Fruit fly (Drosophila melanogaster) whole organism, prepupa: ENCODE data around the gene Apl.

Experiments
- Blimp-1 ChIP-seq: fragments of 200-800 bp; sonication (Bioruptor generic); optimal IDR thresholded peaks from 3 replicates; lab custom pipeline; 2017; ENCODE audit warnings: missing biosample characterization, missing genetic modification characterization, mild to moderate bottlenecking, moderate library complexity, missing genetic modification reagents
- CG10631 ChIP-seq: fragments of 200-800 bp; sonication (Bioruptor generic); optimal IDR thresholded peaks from 2 replicates; lab custom pipeline; 2016; ENCODE audit warnings: missing biosample characterization, missing genetic modification characterization
- CG10669 ChIP-seq: fragments of 200-800 bp; sonication (Bioruptor generic); optimal IDR thresholded peaks from 3 replicates; lab custom pipeline; 2018; ENCODE audit warnings: missing biosample characterization, mild to moderate bottlenecking, missing genetic modification characterization, moderate library complexity
- CG11294 ChIP-seq: fragments of 200-800 bp; sonication (Bioruptor generic); IDR thresholded peaks from 2 replicates; pipeline ENCODE4 v1.3.6; 2022; ENCODE audit warnings: missing biosample characterization, missing genetic modification characterization
- CG11762 ChIP-seq: fragments of 200-800 bp; sonication (Bioruptor generic); optimal IDR thresholded peaks from 3 replicates; lab custom pipeline; 2016; ENCODE audit warnings: missing biosample characterization, missing genetic modification characterization; ENCODE audit not compliant: insufficient read depth
- CG11902 ChIP-seq: fragments of 200-800 bp; sonication (Bioruptor generic); optimal IDR thresholded peaks from 3 replicates; lab custom pipeline; 2016; ENCODE audit warnings: missing biosample characterization, missing genetic modification characterization
- CG15336 ChIP-seq: fragments of 200-800 bp; sonication (Bioruptor generic); IDR thresholded peaks from 2 replicates; pipeline ENCODE4 v1.3.6; 2022; ENCODE audit warnings: missing biosample characterization, missing genetic modification characterization
- CG16779 ChIP-seq: fragments of 200-800 bp; sonication (Bioruptor generic); optimal IDR thresholded peaks from 3 replicates; lab custom pipeline; 2017; ENCODE audit warnings: missing biosample characterization, mild to moderate bottlenecking, missing genetic modification characterization
- CG3032 ChIP-seq: fragments of 200-800 bp; optimal IDR thresholded peaks from 2 replicates; lab custom pipeline; 2019; ENCODE audit warnings: missing biosample characterization, mild to moderate bottlenecking, missing genetic modification characterization, moderate library complexity
- CG32006 ChIP-seq: fragments of 200-800 bp; sonication (Bioruptor generic); optimal IDR thresholded peaks from 3 replicates; lab custom pipeline; 2017; ENCODE audit warnings: missing biosample characterization, mild to moderate bottlenecking, missing genetic modification characterization
- CG34406 ChIP-seq: fragments of 200-800 bp; sonication (Bioruptor generic); optimal IDR thresholded peaks from 3 replicates; lab custom pipeline; 2016; ENCODE audit warnings: missing biosample characterization, missing genetic modification characterization
- CG3919 ChIP-seq: fragments of 200-800 bp; sonication (Bioruptor generic); optimal IDR thresholded peaks from 3 replicates; lab custom pipeline; 2016; ENCODE audit warnings: missing biosample characterization, missing genetic modification characterization
- CG4318 ChIP-seq: fragments of 200-800 bp; sonication (Bioruptor generic); optimal IDR thresholded peaks from 3 replicates; lab custom pipeline; 2017; ENCODE audit warnings: missing biosample characterization, mild to moderate bottlenecking, missing genetic modification characterization
- CG6163 ChIP-seq: fragments of 200-800 bp; sonication (Bioruptor generic); IDR thresholded peaks from 3 replicates; pipeline ENCODE4 v1.3.6; 2022; ENCODE audit warnings: missing biosample characterization, missing genetic modification characterization
- CG6276 ChIP-seq: fragments of 200-800 bp; sonication (Bioruptor generic); optimal IDR thresholded peaks from 2 replicates; lab custom pipeline; 2017; ENCODE audit warnings: missing biosample characterization, mild to moderate bottlenecking, missing genetic modification characterization
- CG6792 ChIP-seq: fragments of 200-800 bp; sonication (Bioruptor generic); optimal IDR thresholded peaks from 3 replicates; lab custom pipeline; 2016; ENCODE audit warnings: missing biosample characterization, missing genetic modification characterization
- CG6808 ChIP-seq: fragments of 200-800 bp; sonication (Bioruptor generic); optimal IDR thresholded peaks from 3 replicates; lab custom pipeline; 2017; ENCODE audit warnings: missing biosample characterization, missing genetic modification characterization, mild to moderate bottlenecking, moderate library complexity, missing genetic modification reagents
- CG6854 ChIP-seq: fragments of 200-800 bp; sonication (Bioruptor generic); optimal IDR thresholded peaks from 2 replicates; lab custom pipeline; 2017; ENCODE audit warnings: missing biosample characterization, mild to moderate bottlenecking, missing genetic modification characterization
- CG7368 ChIP-seq: fragments of 200-800 bp; sonication (Bioruptor generic); optimal IDR thresholded peaks from 3 replicates; lab custom pipeline; 2016; ENCODE audit warnings: missing biosample characterization, missing genetic modification characterization
- CG8632 ChIP-seq: fragments of 200-800 bp; sonication (Bioruptor generic); optimal IDR thresholded peaks from 3 replicates; lab custom pipeline; 2016; ENCODE audit warnings: missing biosample characterization, missing genetic modification characterization
- CG9139 ChIP-seq: fragments of 200-800 bp; sonication (Bioruptor generic); optimal IDR thresholded peaks from 3 replicates; lab custom pipeline; 2017; ENCODE audit warnings: missing biosample characterization, mild to moderate bottlenecking, missing genetic modification characterization
- Eip75B ChIP-seq: fragments of 200-800 bp; sonication (Bioruptor generic); optimal IDR thresholded peaks from 3 replicates; lab custom pipeline; 2016; ENCODE audit warnings: missing biosample characterization, missing genetic modification characterization
- Eip93F ChIP-seq: fragments of 200-800 bp; sonication (Bioruptor generic); optimal IDR thresholded peaks from 2 replicates; lab custom pipeline; 2016; ENCODE audit warnings: missing biosample characterization, mild to moderate bottlenecking, missing genetic modification characterization
- Gug ChIP-seq: fragments of 200-800 bp; sonication (Bioruptor generic); IDR thresholded peaks from 2 replicates; pipeline ENCODE4 v1.3.6; 2022; ENCODE audit warnings: missing biosample characterization, missing genetic modification characterization
- Hr38 ChIP-seq: sonication (Bioruptor generic); optimal IDR thresholded peaks from 2 replicates; lab custom pipeline; 2016; ENCODE audit warnings: missing biosample characterization, missing genetic modification characterization
- Hr39 ChIP-seq: fragments of 200-800 bp; sonication (Bioruptor generic); optimal IDR thresholded peaks from 2 replicates; lab custom pipeline; 2016; ENCODE audit warnings: missing biosample characterization, missing genetic modification characterization
- Hr4 ChIP-seq: fragments of 200-800 bp; sonication (Bioruptor generic); optimal IDR thresholded peaks from 3 replicates; lab custom pipeline; 2016; ENCODE audit warnings: missing biosample characterization, missing genetic modification characterization
- Lpt ChIP-seq: fragments of 200-800 bp; sonication (Bioruptor generic); optimal IDR thresholded peaks from 3 replicates; lab custom pipeline; 2016; ENCODE audit warnings: missing biosample characterization, missing genetic modification characterization
- OdsH ChIP-seq: fragments of 200-800 bp; sonication (Bioruptor generic); optimal IDR thresholded peaks from 3 replicates; lab custom pipeline; 2016; ENCODE audit warnings: missing biosample characterization, missing genetic modification characterization
- Smox ChIP-seq: fragments of 200-800 bp; sonication (Bioruptor generic); optimal IDR thresholded peaks from 3 replicates; lab custom pipeline; 2016; ENCODE audit warnings: missing biosample characterization, missing genetic modification characterization
- Sox14 ChIP-seq: fragments of 200-800 bp; sonication (Bioruptor generic); optimal IDR thresholded peaks from 3 replicates; lab custom pipeline; 2016; ENCODE audit warnings: missing biosample characterization, missing genetic modification characterization
- Sox15 ChIP-seq: fragments of 200-800 bp; sonication (Bioruptor generic); optimal IDR thresholded peaks from 3 replicates; lab custom pipeline; 2016; ENCODE audit warnings: missing biosample characterization, missing genetic modification characterization
- acj6 ChIP-seq: fragments of 200-800 bp; sonication (Bioruptor generic); optimal IDR thresholded peaks from 3 replicates; lab custom pipeline; 2016; ENCODE audit warnings: missing biosample characterization, missing genetic modification characterization
- dsx ChIP-seq: fragments of 200-800 bp; optimal IDR thresholded peaks from 3 replicates; lab custom pipeline; 2019; ENCODE audit warnings: missing biosample characterization, mild to moderate bottlenecking, missing genetic modification characterization, moderate library complexity; ENCODE audit not compliant: poor library complexity, severe bottlenecking
- eg ChIP-seq: fragments of 200-800 bp; sonication (Bioruptor generic); IDR thresholded peaks from 3 replicates; pipeline ENCODE4 v1.3.6; 2022; ENCODE audit warnings: missing biosample characterization, missing genetic modification characterization
- esn ChIP-seq: fragments of 200-800 bp; sonication (Bioruptor generic); optimal IDR thresholded peaks from 2 replicates; lab custom pipeline; 2016; ENCODE audit warnings: missing biosample characterization, mild to moderate bottlenecking, missing genetic modification characterization, moderate library complexity
- fd59A ChIP-seq: fragments of 200-800 bp; sonication (Bioruptor generic); optimal IDR thresholded peaks from 2 replicates; lab custom pipeline; 2017; ENCODE audit warnings: missing biosample characterization, mild to moderate bottlenecking, missing genetic modification characterization, missing genetic modification reagents
- fd85E ChIP-seq: fragments of 200-800 bp; sonication (Bioruptor generic); optimal IDR thresholded peaks from 3 replicates; lab custom pipeline; 2016; ENCODE audit warnings: missing biosample characterization, missing genetic modification characterization
- lz ChIP-seq: fragments of 200-800 bp; sonication (Bioruptor generic); optimal IDR thresholded peaks from 3 replicates; lab custom pipeline; 2016; ENCODE audit warnings: missing biosample characterization, missing genetic modification characterization
- net ChIP-seq: fragments of 200-800 bp; sonication (Bioruptor generic); optimal IDR thresholded peaks from 3 replicates; lab custom pipeline; 2016; ENCODE audit warnings: missing biosample characterization, missing genetic modification characterization
- salr ChIP-seq, 2 experiments: fragments of 200-800 bp; sonication (Bioruptor generic); optimal IDR thresholded peaks; 3 replicates each; lab custom pipeline; 2016 to 2018; ENCODE audit warnings: missing biosample characterization in 2 of 2, missing genetic modification characterization in 2 of 2, mild to moderate bottlenecking in 1 of 2
- spab ChIP-seq: fragments of 200-800 bp; sonication (Bioruptor generic); optimal IDR thresholded peaks from 2 replicates; lab custom pipeline; 2017; ENCODE audit warnings: missing biosample characterization, mild to moderate bottlenecking, missing genetic modification characterization, missing genetic modification reagents
- ss ChIP-seq, 2 experiments: fragments of 200-800 bp; sonication (Bioruptor generic); optimal IDR thresholded peaks; 2 replicates in 1 of 2; 3 replicates in 1 of 2; lab custom pipeline; 2017 to 2018; ENCODE audit warnings: mild to moderate bottlenecking in 2 of 2, missing biosample characterization in 2 of 2, missing genetic modification characterization in 2 of 2, moderate library complexity in 1 of 2
- svp ChIP-seq: fragments of 200-800 bp; sonication (Bioruptor generic); peaks from one replicate; lab custom pipeline; 2016; ENCODE audit warnings: missing biosample characterization, missing genetic modification characterization
- topi ChIP-seq: fragments of 200-800 bp; sonication (Bioruptor generic); optimal IDR thresholded peaks from 3 replicates; lab custom pipeline; 2016; ENCODE audit warnings: missing biosample characterization, missing genetic modification characterization
- vri ChIP-seq: fragments of 200-800 bp; sonication (Bioruptor generic); optimal IDR thresholded peaks from 3 replicates; lab custom pipeline; 2016; ENCODE audit warnings: missing biosample characterization, mild to moderate bottlenecking, missing genetic modification characterization

The Apl gene

DNA sequence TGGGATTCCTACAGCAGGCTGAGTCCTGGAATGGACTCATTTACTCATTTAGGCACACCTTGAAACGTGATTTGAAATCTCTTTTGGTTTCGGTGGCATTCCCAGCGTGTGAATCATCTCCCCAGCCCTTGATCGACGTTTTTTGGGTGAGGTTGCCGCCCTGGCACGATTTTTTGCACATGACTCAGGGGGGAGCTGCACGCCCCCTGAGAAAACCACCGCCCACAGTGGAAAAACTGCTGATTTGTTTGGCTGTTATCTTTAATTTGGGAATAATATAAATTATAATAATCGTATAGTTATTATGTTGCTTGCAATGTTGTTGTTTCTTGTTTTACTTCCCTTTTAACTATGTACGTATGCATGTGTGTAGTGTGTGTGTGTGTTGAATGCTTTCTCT lies 18.0 kb downstream of the Apl start (continued):
- no peak for TF ChIP-seq salr (GFP tag; optimal IDR thresholded peaks at IDR 0.05; lab: Kevin White, UChicago)
- no peak for TF ChIP-seq dsx
- TF ChIP-seq Eip75B (GFP tag; lab: Kevin White, UChicago), result no peak
- TF ChIP-seq CG10669, result no peak
- no peak for TF ChIP-seq eg (GFP tag; lab: Robert Waterston, UW)
- no peak for TF ChIP-seq fd59A (GFP tag; lab: Kevin White, UChicago)
- TF ChIP-seq CG34406, result no peak
- no peak for TF ChIP-seq CG3919 (GFP tag; lab: Kevin White, UChicago)
- TF ChIP-seq CG15336 (GFP tag; lab: Robert Waterston, UW), result peak; percentile 14; the same call in 1 of the 2 replicates
- TF ChIP-seq net (GFP tag; lab: Kevin White, UChicago), result no peak
- no peak for TF ChIP-seq topi (GFP tag; lab: Kevin White, UChicago)
- no peak for TF ChIP-seq CG6808 (GFP tag; lab: Kevin White, UChicago)
- peak; percentile 79 for TF ChIP-seq svp (GFP tag; lab: Kevin White, UChicago)
- no peak for TF ChIP-seq fd85E (GFP tag; lab: Kevin White, UChicago)
- TF ChIP-seq vri (GFP tag; lab: Kevin White, UChicago), result no peak
- TF ChIP-seq Eip93F (GFP tag; lab: Kevin White, UChicago), result peak; percentile 3
- no peak for TF ChIP-seq ss (GFP tag; optimal IDR thresholded peaks at IDR 0.05; lab: Kevin White, UChicago)
- no peak for TF ChIP-seq CG11762 (GFP tag; lab: Kevin White, UChicago)
- no peak for TF ChIP-seq Hr39 (GFP tag; lab: Kevin White, UChicago)

DNA sequence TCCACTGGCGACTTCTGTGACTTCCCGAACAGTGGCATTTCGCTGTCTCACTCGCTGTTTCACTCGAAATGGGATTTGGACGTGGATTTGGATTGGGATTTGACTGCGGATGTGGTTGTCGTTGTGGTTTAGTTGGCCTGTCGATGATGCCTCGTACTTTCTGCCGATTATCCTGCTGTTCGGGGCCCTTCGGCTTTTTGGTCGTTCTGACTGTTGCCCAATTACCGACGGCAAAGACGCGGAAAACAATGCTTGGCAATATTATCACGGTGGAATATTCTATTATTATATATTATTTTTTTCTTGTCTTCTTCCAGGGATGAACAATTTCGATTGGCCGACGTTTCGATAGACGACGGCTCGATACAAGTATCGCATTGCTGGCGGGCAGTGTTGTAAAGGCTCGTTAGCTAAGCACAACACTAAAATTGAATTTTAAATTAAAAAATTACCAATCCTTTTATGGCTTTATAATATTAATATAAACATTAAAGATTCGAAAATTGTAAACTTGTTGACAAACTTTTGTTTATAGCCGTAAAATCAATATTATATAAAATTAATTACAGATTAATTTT lies 20.2 kb downstream of the Apl start, which contains the start of gene Mo25:
Gene Mo25 (minus strand): TSS at position 341 of the 578 bp plus-strand sequence.
- no peak for TF ChIP-seq fd59A (GFP tag; lab: Kevin White, UChicago)
- no peak for TF ChIP-seq CG11902 (GFP tag; lab: Kevin White, UChicago)
- no peak for TF ChIP-seq net (GFP tag; lab: Kevin White, UChicago)
- TF ChIP-seq eg (GFP tag; lab: Robert Waterston, UW), result no peak
- no peak for TF ChIP-seq salr (GFP tag; optimal IDR thresholded peaks at IDR 0.05; lab: Kevin White, UChicago)
- TF ChIP-seq CG7368 (GFP tag; lab: Kevin White, UChicago), result no peak
- no peak for TF ChIP-seq CG16779
- no peak for TF ChIP-seq CG10669
- TF ChIP-seq Sox14 (GFP tag; lab: Kevin White, UChicago), result peak; percentile 36
- peak; percentile 39 for TF ChIP-seq lz (GFP tag; lab: Kevin White, UChicago)
- no peak for TF ChIP-seq Hr4 (GFP tag; lab: Kevin White, UChicago)
- peak; percentile 52 for TF ChIP-seq CG3919 (GFP tag; lab: Kevin White, UChicago)
- TF ChIP-seq CG6854, result peak; percentile 0
- peak; percentile 34 for TF ChIP-seq CG10631
- no peak for TF ChIP-seq CG9139 (GFP tag; lab: Kevin White, UChicago)
- no peak for TF ChIP-seq Eip75B (GFP tag; lab: Kevin White, UChicago)
- TF ChIP-seq CG8632 (GFP tag; lab: Kevin White, UChicago), result no peak
- TF ChIP-seq Blimp-1 (GFP tag; lab: Kevin White, UChicago), result no peak
- TF ChIP-seq CG34406, result peak; percentile 3
- no peak for TF ChIP-seq ss (GFP tag; optimal IDR thresholded peaks at IDR 0.05; lab: Kevin White, UChicago)
- TF ChIP-seq Lpt (GFP tag; lab: Kevin White, UChicago), result no peak
- TF ChIP-seq esn, result peak; percentile 57
- no peak for TF ChIP-seq CG32006 (GFP tag; lab: Kevin White, UChicago)
- no peak for TF ChIP-seq Gug (GFP tag; lab: Robert Waterston, UW)
- peak; percentile 49 for TF ChIP-seq Smox (GFP tag; lab: Kevin White, UChicago)
- no peak for TF ChIP-seq CG6792 (GFP tag; lab: Kevin White, UChicago)
- TF ChIP-seq CG4318 (GFP tag; lab: Kevin White, UChicago), result no peak
- peak; percentile 15 for TF ChIP-seq CG3032 (tag; lab: Kevin White, UChicago)
- peak; percentile 19 for TF ChIP-seq Hr39 (GFP tag; lab: Kevin White, UChicago)
- peak; percentile 57 for TF ChIP-seq vri (GFP tag; lab: Kevin White, UChicago)
- no peak for TF ChIP-seq CG6808 (GFP tag; lab: Kevin White, UChicago)
- no peak for TF ChIP-seq CG15336 (GFP tag; lab: Robert Waterston, UW)
- no peak for TF ChIP-seq Hr38
- TF ChIP-seq CG11294 (GFP tag; lab: Robert Waterston, UW), result no peak
- TF ChIP-seq Sox15 (GFP tag; lab: Kevin White, UChicago), result no peak
- no peak for TF ChIP-seq CG6163 (GFP tag; lab: Robert Waterston, UW)
- peak; percentile 35 for TF ChIP-seq acj6
- TF ChIP-seq spab (GFP tag; lab: Kevin White, UChicago), result no peak
- TF ChIP-seq OdsH, result peak; percentile 42
- no peak for TF ChIP-seq svp (GFP tag; lab: Kevin White, UChicago)
- TF ChIP-seq CG11762 (GFP tag; lab: Kevin White, UChicago), result no peak
- TF ChIP-seq CG6276 (GFP tag; lab: Kevin White, UChicago), result no peak
- peak; percentile 59 for TF ChIP-seq Eip93F (GFP tag; lab: Kevin White, UChicago)
- peak; percentile 46 for TF ChIP-seq topi (GFP tag; lab: Kevin White, UChicago)
